Fruit fly (Drosophila melanogaster): ENCODE measurements around the gene CG3225.

Gene CG3225

DNA sequence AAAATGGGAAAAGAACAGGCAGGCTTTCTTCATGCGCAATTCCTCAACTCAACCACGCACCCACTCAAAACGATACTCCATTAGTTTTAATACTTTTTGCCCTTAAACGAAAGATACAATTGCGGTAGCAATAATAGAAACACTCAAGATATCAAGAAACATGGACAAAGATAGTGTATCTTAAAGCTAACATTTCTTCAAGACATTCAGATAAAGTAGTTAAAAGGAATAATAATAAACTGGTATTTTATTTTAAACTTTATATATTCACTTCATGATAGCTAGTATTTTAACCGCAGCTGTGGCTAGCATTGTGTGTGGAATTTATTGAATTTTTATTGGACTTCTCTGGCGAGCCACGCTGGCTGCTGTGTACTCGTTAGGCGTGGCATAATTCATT lies 38.1 kb upstream of the CG3225 start (continued):
- TF ChIP-seq z (GFP tag; IDR thresholded peaks at IDR 0.05) = no peak
- no peak for TF ChIP-seq fu2 (GFP tag; optimal IDR thresholded peaks at IDR 0.05)
- no peak for TF ChIP-seq CG8089 (GFP tag; optimal IDR thresholded peaks at IDR 0.05)
- no peak for TF ChIP-seq CG1647 (GFP tag; optimal IDR thresholded peaks at IDR 0.05)
- TF ChIP-seq nerfin-1 (tag; optimal IDR thresholded peaks at IDR 0.05) = peak; percentile 44
- TF ChIP-seq CG11723 (GFP tag; optimal IDR thresholded peaks at IDR 0.05) = no peak
- peak; percentile 52 for TF ChIP-seq Chrac-16 (GFP tag; optimal IDR thresholded peaks at IDR 0.05)
- peak; percentile 46 for TF ChIP-seq CG10654 (GFP tag; optimal IDR thresholded peaks at IDR 0.05)
- TF ChIP-seq dmrt99B (tag; optimal IDR thresholded peaks at IDR 0.05) = peak; percentile 84
- TF ChIP-seq CG31388 (GFP tag; optimal IDR thresholded peaks at IDR 0.05) = no peak
- TF ChIP-seq Hsf (GFP tag; optimal IDR thresholded peaks at IDR 0.05) = peak; percentile 18
- no peak for TF ChIP-seq CG11085 (GFP tag; IDR thresholded peaks at IDR 0.05)
- TF ChIP-seq Hr51 (GFP tag; optimal IDR thresholded peaks at IDR 0.05) = peak in 1 of 2 experiments; percentile 78
- no peak for TF ChIP-seq CG8290 (GFP tag; optimal IDR thresholded peaks at IDR 0.05)
- peak in 1 of 2 experiments; percentile 54 for TF ChIP-seq CG8290 (tag; optimal IDR thresholded peaks at IDR 0.05)
- TF ChIP-seq HLH4C (GFP tag; IDR thresholded peaks at IDR 0.05; ENCODE audit: partially characterized antibody) = no peak
- no peak for TF ChIP-seq Optix (GFP tag; IDR thresholded peaks at IDR 0.05)
- no peak for TF ChIP-seq dm (GFP tag; optimal IDR thresholded peaks at IDR 0.05)
- no peak for TF ChIP-seq CG13287 (GFP tag; IDR thresholded peaks at IDR 0.05; ENCODE audit: partially characterized antibody)
- TF ChIP-seq Eip74EF (GFP tag; optimal IDR thresholded peaks at IDR 0.05) = peak in 1 of 2 experiments; percentile 2
- TF ChIP-seq CG34422 (GFP tag; IDR thresholded peaks at IDR 0.05) = peak; percentile 68
- TF ChIP-seq CG11247 (GFP tag; IDR thresholded peaks at IDR 0.05) = no peak
- TF ChIP-seq maf-S (GFP tag; optimal IDR thresholded peaks at IDR 0.05) = no peak
- TF ChIP-seq Awh (GFP tag; IDR thresholded peaks at IDR 0.05) = peak; percentile 61; the same call in 1 of the 2 replicates
- peak; percentile 71 for TF ChIP-seq Med (GFP tag)
- TF ChIP-seq D (optimal IDR thresholded peaks at IDR 0.05) = no peak
- peak; percentile 61 for TF ChIP-seq D (GFP tag; optimal IDR thresholded peaks at IDR 0.05)
- peak; percentile 63 for TF ChIP-seq CG14441 (GFP tag; IDR thresholded peaks at IDR 0.05)
- peak; percentile 49; the same call in 1 of the 2 replicates for TF ChIP-seq danr (GFP tag; IDR thresholded peaks at IDR 0.05)
- no peak for TF ChIP-seq prd (optimal IDR thresholded peaks at IDR 0.05)
- TF ChIP-seq prd (GFP tag; IDR thresholded peaks at IDR 0.05) = peak; percentile 64; the same call in 2 of the 3 replicates
- TF ChIP-seq btn (GFP tag; optimal IDR thresholded peaks at IDR 0.05) = no peak
- TF ChIP-seq pb (GFP tag; optimal IDR thresholded peaks at IDR 0.05) = no peak
- TF ChIP-seq B-H1 (GFP tag; IDR thresholded peaks at IDR 0.05) = peak; percentile 52
- peak; percentile 73 for TF ChIP-seq ara (GFP tag; IDR thresholded peaks at IDR 0.05)
- no peak for TF ChIP-seq kni (GFP tag; optimal IDR thresholded peaks at IDR 0.05)
- peak; percentile 5 for TF ChIP-seq CG18619 (GFP tag; optimal IDR thresholded peaks at IDR 0.05)
- peak; percentile 33 for TF ChIP-seq CG18764 (GFP tag; optimal IDR thresholded peaks at IDR 0.05)
- no peak for TF ChIP-seq Ets65A (GFP tag)
- TF ChIP-seq Ada2b (GFP tag; IDR thresholded peaks at IDR 0.05) = peak; percentile 44; the same call in 1 of the 2 replicates
- TF ChIP-seq disco-r (GFP tag; optimal IDR thresholded peaks at IDR 0.05) = no peak
- TF ChIP-seq oc (tag; optimal IDR thresholded peaks at IDR 0.05) = peak; percentile 39
- TF ChIP-seq tll (GFP tag; optimal IDR thresholded peaks at IDR 0.05) = no peak
- no peak for TF ChIP-seq kay (GFP tag; optimal IDR thresholded peaks at IDR 0.05)
- no peak for TF ChIP-seq Lhr (GFP tag; optimal IDR thresholded peaks at IDR 0.05)
- peak; percentile 36 for TF ChIP-seq CG15514 (GFP tag; optimal IDR thresholded peaks at IDR 0.05)
- TF ChIP-seq org-1 (GFP tag; optimal IDR thresholded peaks at IDR 0.05) = peak; percentile 37
- no peak for TF ChIP-seq Dref (GFP tag; IDR thresholded peaks at IDR 0.05)
- peak; percentile 63 for TF ChIP-seq ATbp (GFP tag; optimal IDR thresholded peaks at IDR 0.05)
- peak; percentile 33 for TF ChIP-seq CG15696 (tag; optimal IDR thresholded peaks at IDR 0.05)
- no peak for TF ChIP-seq hbn (GFP tag; IDR thresholded peaks at IDR 0.05; ENCODE audit: partially characterized antibody)
- no peak for TF ChIP-seq al (GFP tag; IDR thresholded peaks at IDR 0.05)

Measured in whole organism, embryonic.